Worm (Caenorhabditis elegans): ENCODE measurements around the gene mdt-10.

ce11 chrII:7884898-7885297 lies 30.1 kb upstream of the mdt-10 start:
- TF ChIP-seq ama-1 (optimal IDR thresholded peaks at IDR 0.05) = no peak
- TF ChIP-seq fkh-6 (tag; optimal IDR thresholded peaks at IDR 0.05) = no peak
- TF ChIP-seq pqm-1 (tag; optimal IDR thresholded peaks at IDR 0.05) = no peak
- no peak for TF ChIP-seq ceh-30 (tag; optimal IDR thresholded peaks at IDR 0.05)
- no peak for TF ChIP-seq eyg-1 (tag; optimal IDR thresholded peaks at IDR 0.05)
- no peak for TF ChIP-seq C38D4.7 (GFP tag; optimal IDR thresholded peaks at IDR 0.05)
- no peak for TF ChIP-seq ceh-34 (tag; optimal IDR thresholded peaks at IDR 0.05)
- no peak for TF ChIP-seq pha-2 (tag; optimal IDR thresholded peaks at IDR 0.05)
- no peak for TF ChIP-seq pag-3 (tag; optimal IDR thresholded peaks at IDR 0.05; ENCODE audit: borderline replicate concordance)
- TF ChIP-seq unc-86 (tag; optimal IDR thresholded peaks at IDR 0.05) = no peak

Measured in whole organism, late embryonic.